Fruit fly (Drosophila melanogaster) whole organism, pupa: Measurements from ENCODE around the gene CG1575.

ENCODE experiments used
- CG10348 ChIP-seq: fragments of 200-800 bp; sonication (Bioruptor generic); IDR thresholded peaks from 2 replicates; pipeline ENCODE4 v1.3.6; 2022; ENCODE audit warnings: missing biosample characterization, missing genetic modification characterization
- CG12605 ChIP-seq: fragments of 200-800 bp; sonication (Bioruptor generic); IDR thresholded peaks from 2 replicates; pipeline ENCODE4 v1.3.6; 2022; ENCODE audit warnings: missing biosample characterization, missing genetic modification characterization
- CG13204 ChIP-seq: fragments of 200-800 bp; sonication (Bioruptor generic); optimal IDR thresholded peaks from 2 replicates; lab custom pipeline; 2018; ENCODE audit warnings: missing biosample characterization, mild to moderate bottlenecking, missing genetic modification characterization, moderate library complexity
- CG14655 ChIP-seq: fragments of 200-800 bp; sonication (Bioruptor generic); optimal IDR thresholded peaks from 3 replicates; lab custom pipeline; 2017; ENCODE audit warnings: mild to moderate bottlenecking, missing biosample characterization, missing genetic modification reagents, missing genetic modification characterization
- CG15710 ChIP-seq: fragments of 200-800 bp; sonication (Bioruptor generic); optimal IDR thresholded peaks from 2 replicates; lab custom pipeline; 2018; ENCODE audit warnings: missing biosample characterization, mild to moderate bottlenecking, missing genetic modification characterization, moderate library complexity
- CG17806 ChIP-seq: fragments of 200-800 bp; sonication (Bioruptor generic); optimal IDR thresholded peaks from 2 replicates; lab custom pipeline; 2018; ENCODE audit warnings: missing biosample characterization, mild to moderate bottlenecking, missing genetic modification characterization, moderate library complexity
- CG32121 ChIP-seq: fragments of 200-800 bp; sonication (Bioruptor generic); IDR thresholded peaks from 2 replicates; pipeline ENCODE4 v1.3.6; 2022; ENCODE audit warnings: missing biosample characterization, missing genetic modification characterization
- CG34367 ChIP-seq: fragments of 200-800 bp; sonication (Bioruptor generic); optimal IDR thresholded peaks from 2 replicates; lab custom pipeline; 2018; ENCODE audit warnings: missing biosample characterization, mild to moderate bottlenecking, missing genetic modification characterization
- CG4496 ChIP-seq: fragments of 200-800 bp; sonication (Bioruptor generic); IDR thresholded peaks from 3 replicates; pipeline ENCODE4 v1.3.6; 2022; ENCODE audit warnings: missing biosample characterization, missing genetic modification characterization
- CG8159 ChIP-seq: fragments of 200-800 bp; sonication (Bioruptor generic); optimal IDR thresholded peaks from 3 replicates; lab custom pipeline; 2018; ENCODE audit warnings: missing biosample characterization, mild to moderate bottlenecking, missing genetic modification characterization, moderate library complexity
- CG8301 ChIP-seq: fragments of 200-800 bp; sonication (Bioruptor generic); optimal IDR thresholded peaks from 2 replicates; lab custom pipeline; 2018; ENCODE audit warnings: missing biosample characterization, mild to moderate bottlenecking, missing genetic modification characterization
- CG9948 ChIP-seq: fragments of 200-800 bp; sonication (Bioruptor generic); optimal IDR thresholded peaks from 2 replicates; lab custom pipeline; 2018; ENCODE audit warnings: missing biosample characterization, mild to moderate bottlenecking, missing genetic modification characterization, moderate library complexity
- D1 ChIP-seq: fragments of 200-800 bp; sonication (Bioruptor generic); optimal IDR thresholded peaks from 2 replicates; lab custom pipeline; 2018; ENCODE audit warnings: missing biosample characterization, mild to moderate bottlenecking, missing genetic modification characterization, moderate library complexity
- EcR ChIP-seq: fragments of 200-800 bp; sonication (Bioruptor generic); optimal IDR thresholded peaks from 3 replicates; lab custom pipeline; 2019; ENCODE audit warnings: missing biosample characterization, missing genetic modification characterization, mild to moderate bottlenecking, moderate library complexity, missing genetic modification reagents
- Ets98B ChIP-seq: fragments of 200-800 bp; sonication (Bioruptor generic); IDR thresholded peaks from 2 replicates; pipeline ENCODE4 v1.3.6; 2022; ENCODE audit warnings: missing biosample characterization, missing genetic modification characterization
- Pif1A ChIP-seq: fragments of 200-800 bp; sonication (Bioruptor generic); optimal IDR thresholded peaks from 3 replicates; lab custom pipeline; 2016; ENCODE audit warnings: missing biosample characterization, missing genetic modification characterization
- Pif1B ChIP-seq: fragments of 200-800 bp; sonication (Bioruptor generic); optimal IDR thresholded peaks from 3 replicates; lab custom pipeline; 2016; ENCODE audit warnings: missing biosample characterization, missing genetic modification characterization
- Snoo ChIP-seq: fragments of 200-800 bp; sonication (Bioruptor generic); optimal IDR thresholded peaks from 3 replicates; lab custom pipeline; 2017; ENCODE audit warnings: missing biosample characterization, mild to moderate bottlenecking, missing genetic modification characterization, inconsistent platforms
- fd96Ca ChIP-seq: fragments of 200-800 bp; sonication (Bioruptor generic); IDR thresholded peaks from 3 replicates; pipeline ENCODE4 v1.3.6; 2022; ENCODE audit warnings: missing biosample characterization, missing genetic modification characterization
- gl ChIP-seq: fragments of 200-800 bp; sonication (Bioruptor generic); optimal IDR thresholded peaks from 2 replicates; lab custom pipeline; 2018; ENCODE audit warnings: missing biosample characterization, mild to moderate bottlenecking, missing genetic modification characterization
- rn ChIP-seq: fragments of 200-800 bp; sonication (Bioruptor generic); IDR thresholded peaks from 2 replicates; pipeline ENCODE4 v1.3.6; 2022; ENCODE audit warnings: missing biosample characterization, missing genetic modification characterization

The CG1575 gene

dm6 chrX:8116813-8117212, at the start of gene CG1575:
TSS of gene CG1575 (plus strand) at chrX:8117012.
- no peak for TF ChIP-seq Pif1A (GFP tag; lab: Kevin White, UChicago)
- TF ChIP-seq CG10348 (GFP tag; lab: Robert Waterston, UW): no peak
- TF ChIP-seq gl (tag; lab: Kevin White, UChicago): no peak
- no peak for TF ChIP-seq CG9948 (tag; lab: Kevin White, UChicago)
- TF ChIP-seq CG13204 (GFP tag; lab: Kevin White, UChicago): no peak
- no peak for TF ChIP-seq Ets98B
- TF ChIP-seq Snoo (tag; lab: Kevin White, UChicago): no peak
- no peak for TF ChIP-seq rn (GFP tag; lab: Robert Waterston, UW)
- no peak for TF ChIP-seq CG4496
- no peak for TF ChIP-seq CG8301 (tag; lab: Kevin White, UChicago)
- TF ChIP-seq CG15710 (tag; lab: Kevin White, UChicago): no peak
- no peak for TF ChIP-seq fd96Ca (GFP tag; lab: Robert Waterston, UW)
- TF ChIP-seq CG34367 (tag; lab: Kevin White, UChicago): no peak
- TF ChIP-seq CG17806 (tag; lab: Kevin White, UChicago): no peak
- TF ChIP-seq CG8159: no peak
- no peak for TF ChIP-seq D1
- TF ChIP-seq EcR (GFP tag; lab: Kevin White, UChicago): no peak

- TF ChIP-seq gl (tag; lab: Kevin White, UChicago) (no peak), CG14655 (GFP tag; lab: Kevin White, UChicago) (no peak), rn (GFP tag; lab: Robert Waterston, UW) (no peak)
- TF ChIP-seq, all 21 proteins: peak for 0
Measured at dm6 chrX:8075300-8075927, 41.4 kb upstream of the CG1575 start, which contains the start of the genes Upf2 and CG1571. TSS of gene Upf2 (minus strand) at chrX:8075466. TSS of gene CG1571 (plus strand) at chrX:8075877.

dm6 chrX:8080174-8080573, 36.6 kb upstream of the CG1575 start:
- TF ChIP-seq CG15710 (tag; lab: Kevin White, UChicago): no peak
- TF ChIP-seq Snoo (tag; lab: Kevin White, UChicago): no peak
- peak; percentile 4 for TF ChIP-seq CG8159
- TF ChIP-seq EcR (GFP tag; lab: Kevin White, UChicago): no peak
- TF ChIP-seq CG12605 (GFP tag; lab: Robert Waterston, UW): no peak
- TF ChIP-seq CG32121 (GFP tag; lab: Robert Waterston, UW): no peak
- no peak for TF ChIP-seq gl (tag; lab: Kevin White, UChicago)
- TF ChIP-seq D1: no peak

- TF ChIP-seq D1 (no peak), Snoo (tag; lab: Kevin White, UChicago) (no peak), CG8301 (tag; lab: Kevin White, UChicago) (no peak), gl (tag; lab: Kevin White, UChicago) (no peak), rn (GFP tag; lab: Robert Waterston, UW) (no peak), CG17806 (tag; lab: Kevin White, UChicago) (no peak), CG9948 (tag; lab: Kevin White, UChicago) (no peak), fd96Ca (GFP tag; lab: Robert Waterston, UW) (no peak), Ets98B (no peak)
Measured at dm6 chrX:8081427-8082185, 35.2 kb upstream of the CG1575 start, which contains the start of gene Ldsdh1. TSS of gene Ldsdh1 (minus strand) at chrX:8081605.

dm6 chrX:8087113-8087512, 29.7 kb upstream of the CG1575 start, which contains the start of gene CG2256:
TSS of gene CG2256 (minus strand) at chrX:8087213.
- TF ChIP-seq CG12605 (GFP tag; lab: Robert Waterston, UW) (no peak), CG15710 (tag; lab: Kevin White, UChicago) (no peak)

dm6 chrX:8091017-8091620, 25.7 kb upstream of the CG1575 start:
- TF ChIP-seq EcR (GFP tag; lab: Kevin White, UChicago) (peak; percentile 28), CG14655 (GFP tag; lab: Kevin White, UChicago) (peak; percentile 97), CG8301 (tag; lab: Kevin White, UChicago) (peak; percentile 96), CG15710 (tag; lab: Kevin White, UChicago) (peak; percentile 92), Ets98B (peak; percentile 99), CG13204 (GFP tag; lab: Kevin White, UChicago) (peak; percentile 84), CG34367 (tag; lab: Kevin White, UChicago) (peak; percentile 95), Pif1A (GFP tag; lab: Kevin White, UChicago) (peak; percentile 96), Snoo (tag; lab: Kevin White, UChicago) (peak; percentile 94), CG9948 (tag; lab: Kevin White, UChicago) (peak; percentile 94), gl (tag; lab: Kevin White, UChicago) (peak; percentile 86), CG10348 (GFP tag; lab: Robert Waterston, UW) (peak; percentile 91), CG8159 (peak; percentile 94), CG17806 (tag; lab: Kevin White, UChicago) (peak; percentile 95), CG12605 (GFP tag; lab: Robert Waterston, UW) (peak; percentile 98), D1 (peak; percentile 83), CG32121 (GFP tag; lab: Robert Waterston, UW) (peak; percentile 98), CG4496 (peak; percentile 99), Pif1B (GFP tag; lab: Kevin White, UChicago) (peak; percentile 97), fd96Ca (GFP tag; lab: Robert Waterston, UW) (peak; percentile 99), rn (GFP tag; lab: Robert Waterston, UW) (peak; percentile 97)
